Worm (Caenorhabditis elegans) whole organism, midembryonic: ENCODE measurements around the gene pot-1.
A peak's percentile ranks its signal among the peaks of the same experiment; 100 is the strongest.

Experiments used
- T22C8.4 ChIP-seq: fragments of 200-800 bp; sonication (Bioruptor generic); IDR thresholded peaks from 2 replicates; pipeline ENCODE4 v1.3.6; 2022; ENCODE audit warnings: missing genetic modification characterization, missing compliant biosample characterization
- cog-1 ChIP-seq: sonication (generic microtip); optimal IDR thresholded peaks from 2 replicates; lab custom pipeline; 2016; ENCODE audit warnings: missing genetic modification characterization, missing compliant biosample characterization
- flt-1 ChIP-seq: fragments of 200-800 bp; sonication (Bioruptor generic); IDR thresholded peaks from 2 replicates; pipeline ENCODE4 v1.3.6; 2022; ENCODE audit warnings: missing genetic modification characterization, missing compliant biosample characterization
- klf-2 ChIP-seq: fragments of 200-800 bp; sonication (Bioruptor generic); conservative IDR thresholded peaks from 2 replicates; pipeline ENCODE4 v1.3.6; 2022; ENCODE audit warnings: missing genetic modification reagents, missing genetic modification characterization, missing compliant biosample characterization
- med-1 ChIP-seq: sonication (generic microtip); optimal IDR thresholded peaks from 2 replicates; lab custom pipeline; 2017; ENCODE audit warnings: missing genetic modification characterization, mild to moderate bottlenecking, missing compliant biosample characterization, antibody characterized with exemption, missing genetic modification reagents; ENCODE audit not compliant: insufficient read depth
- ref-1 ChIP-seq: fragments of 200-800 bp; sonication (Bioruptor generic); conservative IDR thresholded peaks from 2 replicates; pipeline ENCODE4 v1.3.6; 2022; ENCODE audit warnings: missing genetic modification reagents, missing genetic modification characterization, missing compliant biosample characterization
- tab-1 ChIP-seq: fragments of 200-800 bp; sonication (Bioruptor generic); IDR thresholded peaks from 2 replicates; pipeline ENCODE4 v1.3.6; 2022; ENCODE audit warnings: missing genetic modification characterization, missing compliant biosample characterization
- ztf-23 ChIP-seq: fragments of 200-800 bp; sonication (Bioruptor generic); IDR thresholded peaks from 2 replicates; pipeline ENCODE4 v1.3.6; 2022; ENCODE audit warnings: missing genetic modification reagents, missing genetic modification characterization, missing compliant biosample characterization
- ztf-29 ChIP-seq: fragments of 200-800 bp; sonication (Bioruptor generic); IDR thresholded peaks from 2 replicates; pipeline ENCODE4 v1.3.6; 2022; ENCODE audit warnings: missing genetic modification reagents, missing genetic modification characterization, missing compliant biosample characterization

pot-1 gene

ce11 chrIII:7133559-7133958 lies at the start of gene pot-1, which contains the start of gene ggtb-1:
pot-1 (minus strand) TSS chrIII:7133678.
ggtb-1 (plus strand) TSS chrIII:7133766.
- TF ChIP-seq T22C8.4 (GFP tag; lab: Robert Waterston, UW) (no peak), med-1 (no peak), flt-1 (GFP tag; lab: Robert Waterston, UW) (no peak), ztf-23 (GFP tag; lab: Robert Waterston, UW) (no peak), cog-1 (no peak), klf-2 (GFP tag; lab: Robert Waterston, UW) (no peak)

- TF ChIP-seq cog-1 (no peak), med-1 (no peak), flt-1 (GFP tag; lab: Robert Waterston, UW) (0 out of 2 replicates have a peak, but pooled peaks have one; percentile 18), ztf-23 (GFP tag; lab: Robert Waterston, UW) (no peak; the same call in 1 of the 2 replicates)
Observed at ce11 chrIII:7181822-7182221, 48.3 kb upstream of the pot-1 start, which contains the start of gene epg-4. epg-4 (plus strand) TSS chrIII:7182167.

ce11 chrIII:7180613-7181012 lies 47.1 kb upstream of the pot-1 start, which contains the start of gene ndab-2:
ndab-2 (plus strand) TSS chrIII:7180752.
- TF ChIP-seq cog-1 (no peak), med-1 (no peak)

- TF ChIP-seq ztf-23 (GFP tag; lab: Robert Waterston, UW) (peak; percentile 79), cog-1 (peak; percentile 76), tab-1 (GFP tag; lab: Robert Waterston, UW) (no peak)
Observed at ce11 chrIII:7179538-7180301, 46.2 kb upstream of the pot-1 start, which contains the start of the genes rps-14 and rpl-36. rps-14 (minus strand) TSS chrIII:7179588. rpl-36 (plus strand) TSS chrIII:7180251.

ce11 chrIII:7178497-7178896 lies 45.0 kb upstream of the pot-1 start:
- TF ChIP-seq tab-1 (GFP tag; lab: Robert Waterston, UW) (no peak), ztf-23 (GFP tag; lab: Robert Waterston, UW) (no peak), klf-2 (GFP tag; lab: Robert Waterston, UW) (no peak)

- TF ChIP-seq klf-2 (GFP tag; lab: Robert Waterston, UW) (no peak), ztf-29 (GFP tag; lab: Robert Waterston, UW) (no peak), med-1 (no peak), ref-1 (GFP tag; lab: Robert Waterston, UW) (no peak), ztf-23 (GFP tag; lab: Robert Waterston, UW) (no peak), T22C8.4 (GFP tag; lab: Robert Waterston, UW) (no peak), flt-1 (GFP tag; lab: Robert Waterston, UW) (no peak), cog-1 (no peak), tab-1 (GFP tag; lab: Robert Waterston, UW) (no peak)
Observed at ce11 chrIII:7170090-7170489, 36.6 kb upstream of the pot-1 start.

- TF ChIP-seq tab-1 (GFP tag; lab: Robert Waterston, UW): no peak
- TF ChIP-seq klf-2 (GFP tag; lab: Robert Waterston, UW): no peak
- no peak for TF ChIP-seq ztf-29 (GFP tag; lab: Robert Waterston, UW)
- TF ChIP-seq ref-1 (GFP tag; lab: Robert Waterston, UW): no peak
- TF ChIP-seq flt-1 (GFP tag; lab: Robert Waterston, UW): no peak
- TF ChIP-seq ztf-23 (GFP tag; lab: Robert Waterston, UW): no peak
- no peak for TF ChIP-seq T22C8.4 (GFP tag; lab: Robert Waterston, UW)
- no peak for TF ChIP-seq cog-1
- TF ChIP-seq med-1: no peak
Observed at ce11 chrIII:7167568-7167937, 34.1 kb upstream of the pot-1 start, which contains the start of gene acs-4. acs-4 (plus strand) TSS chrIII:7167838.

- TF ChIP-seq flt-1 (GFP tag; lab: Robert Waterston, UW) (no peak), T22C8.4 (GFP tag; lab: Robert Waterston, UW) (no peak), klf-2 (GFP tag; lab: Robert Waterston, UW) (no peak), tab-1 (GFP tag; lab: Robert Waterston, UW) (no peak), ref-1 (GFP tag; lab: Robert Waterston, UW) (no peak), ztf-29 (GFP tag; lab: Robert Waterston, UW) (no peak), ztf-23 (GFP tag; lab: Robert Waterston, UW) (no peak), cog-1 (no peak), med-1 (no peak)
Observed at ce11 chrIII:7166664-7167567, 33.4 kb upstream of the pot-1 start.

ce11 chrIII:7165816-7166229 lies 32.3 kb upstream of the pot-1 start:
- TF ChIP-seq cog-1: no peak
- TF ChIP-seq flt-1 (GFP tag; lab: Robert Waterston, UW): no peak
- no peak for TF ChIP-seq ztf-29 (GFP tag; lab: Robert Waterston, UW)
- no peak for TF ChIP-seq ref-1 (GFP tag; lab: Robert Waterston, UW)
- no peak for TF ChIP-seq klf-2 (GFP tag; lab: Robert Waterston, UW)
- no peak for TF ChIP-seq med-1
- no peak for TF ChIP-seq ztf-23 (GFP tag; lab: Robert Waterston, UW)
- no peak for TF ChIP-seq tab-1 (GFP tag; lab: Robert Waterston, UW)
- no peak for TF ChIP-seq T22C8.4 (GFP tag; lab: Robert Waterston, UW)
